Worm (Caenorhabditis elegans) whole organism, late embryonic: ENCODE data around the gene srlf-12.
A peak's percentile ranks its signal among the peaks of the same experiment; 100 is the strongest.

Source experiments
- F13H6.1 ChIP-seq: sonication (generic microtip); optimal IDR thresholded peaks from 2 replicates; lab custom pipeline; 2016; ENCODE audit warnings: missing genetic modification characterization, missing compliant biosample characterization
- K09A11.1 ChIP-seq: sonication (generic microtip); optimal IDR thresholded peaks from 2 replicates; lab custom pipeline; 2017; ENCODE audit warnings: antibody characterized with exemption, mild to moderate bottlenecking, missing genetic modification characterization, missing compliant biosample characterization; ENCODE audit not compliant: insufficient read depth
- Y22D7AL.16 ChIP-seq: sonication (generic microtip); optimal IDR thresholded peaks from 2 replicates; lab custom pipeline; 2016; ENCODE audit warnings: missing genetic modification characterization, missing compliant biosample characterization
- ahr-1 ChIP-seq: sonication (generic microtip); optimal IDR thresholded peaks from 2 replicates; lab custom pipeline; 2016; ENCODE audit warnings: missing genetic modification characterization, missing compliant biosample characterization
- ceh-14 ChIP-seq: sonication (generic microtip); optimal IDR thresholded peaks from 2 replicates; lab custom pipeline; 2016; ENCODE audit warnings: missing genotype, missing genetic modification characterization, missing compliant biosample characterization
- ceh-19 ChIP-seq: fragments of 200-800 bp; sonication (Bioruptor generic); optimal IDR thresholded peaks from 2 replicates; lab custom pipeline; 2018; ENCODE audit warnings: mild to moderate bottlenecking, missing genetic modification characterization, missing compliant biosample characterization
- ceh-22 ChIP-seq: sonication (generic microtip); optimal IDR thresholded peaks from 2 replicates; lab custom pipeline; 2017; ENCODE audit warnings: missing biosample characterization, missing genetic modification characterization
- ceh-30 ChIP-seq: fragments of 150-350 bp; optimal IDR thresholded peaks from 2 replicates; lab custom pipeline; 2014; ENCODE audit warnings: missing biosample characterization, missing genetic modification characterization
- ceh-31 ChIP-seq: sonication (generic microtip); optimal IDR thresholded peaks from 2 replicates; lab custom pipeline; 2016; ENCODE audit warnings: missing genetic modification characterization, missing compliant biosample characterization
- ceh-34 ChIP-seq: sonication (generic microtip); optimal IDR thresholded peaks from 2 replicates; lab custom pipeline; 2016; ENCODE audit warnings: mild to moderate bottlenecking, missing genetic modification characterization, missing compliant biosample characterization
- ceh-45 ChIP-seq: fragments of 200-800 bp; sonication (Bioruptor generic); IDR thresholded peaks from 2 replicates; pipeline ENCODE4 v1.3.6; 2022; ENCODE audit warnings: missing genetic modification reagents, missing genetic modification characterization, missing compliant biosample characterization
- ceh-48 ChIP-seq: sonication (generic microtip); optimal IDR thresholded peaks from 2 replicates; lab custom pipeline; 2016; ENCODE audit warnings: missing genetic modification characterization, inconsistent platforms, missing compliant biosample characterization
- ceh-9 ChIP-seq: sonication (generic microtip); optimal IDR thresholded peaks from 2 replicates; lab custom pipeline; 2016; ENCODE audit warnings: mild to moderate bottlenecking, missing genetic modification characterization, inconsistent platforms, missing compliant biosample characterization
- che-1 ChIP-seq: sonication (generic microtip); optimal IDR thresholded peaks from 2 replicates; lab custom pipeline; 2016; ENCODE audit warnings: mild to moderate bottlenecking, missing genetic modification characterization, missing compliant biosample characterization
- dve-1 ChIP-seq: sonication (generic microtip); optimal IDR thresholded peaks from 2 replicates; lab custom pipeline; 2017; ENCODE audit warnings: antibody characterized with exemption, mild to moderate bottlenecking, missing genetic modification characterization, missing compliant biosample characterization
- ets-4 ChIP-seq: sonication (generic microtip); optimal IDR thresholded peaks from 2 replicates; lab custom pipeline; 2016; ENCODE audit warnings: missing genetic modification characterization, missing compliant biosample characterization
- eyg-1 ChIP-seq: sonication (generic microtip); optimal IDR thresholded peaks from 2 replicates; lab custom pipeline; 2016; ENCODE audit warnings: missing genotype, missing genetic modification characterization, missing compliant biosample characterization
- fax-1 ChIP-seq: sonication (generic microtip); optimal IDR thresholded peaks from 2 replicates; lab custom pipeline; 2016; ENCODE audit warnings: missing genotype, missing genetic modification characterization, missing compliant biosample characterization
- fkh-10 ChIP-seq: fragments of 150-350 bp; optimal IDR thresholded peaks from 2 replicates; lab custom pipeline; 2014; ENCODE audit warnings: missing biosample characterization, missing genetic modification reagents, missing genetic modification characterization
- fkh-6 ChIP-seq: sonication (generic microtip); optimal IDR thresholded peaks from 2 replicates; lab custom pipeline; 2016; ENCODE audit warnings: missing genetic modification characterization, missing compliant biosample characterization
- hlh-13 ChIP-seq: fragments of 200-800 bp; sonication (Bioruptor generic); optimal IDR thresholded peaks from 2 replicates; lab custom pipeline; 2018; ENCODE audit warnings: mild to moderate bottlenecking, missing genetic modification characterization, missing compliant biosample characterization
- hlh-30 ChIP-seq: sonication (generic microtip); optimal IDR thresholded peaks from 2 replicates; lab custom pipeline; 2017; ENCODE audit warnings: antibody characterized with exemption, missing genetic modification characterization, missing compliant biosample characterization; ENCODE audit not compliant: insufficient read depth
- hlh-6 ChIP-seq: sonication (generic microtip); optimal IDR thresholded peaks from 2 replicates; lab custom pipeline; 2016; ENCODE audit warnings: missing genotype, missing genetic modification characterization, missing compliant biosample characterization
- lin-11 ChIP-seq: fragments of 200-800 bp; sonication (Bioruptor generic); optimal IDR thresholded peaks from 2 replicates; lab custom pipeline; 2018; ENCODE audit warnings: mild to moderate bottlenecking, missing genetic modification characterization, missing compliant biosample characterization
- madf-2 ChIP-seq: sonication (generic microtip); optimal IDR thresholded peaks from 2 replicates; lab custom pipeline; 2017; ENCODE audit warnings: missing genetic modification characterization, missing compliant biosample characterization
- mec-3 ChIP-seq: sonication (generic microtip); optimal IDR thresholded peaks from 2 replicates; lab custom pipeline; 2016; ENCODE audit warnings: borderline replicate concordance, missing genetic modification characterization, missing compliant biosample characterization
- nfya-1 ChIP-seq: sonication (generic microtip); optimal IDR thresholded peaks from 2 replicates; lab custom pipeline; 2017; ENCODE audit warnings: missing genetic modification characterization, mild to moderate bottlenecking, missing compliant biosample characterization, antibody characterized with exemption, moderate library complexity
- nhr-11 ChIP-seq: fragments of 150-350 bp; optimal IDR thresholded peaks from 2 replicates; lab custom pipeline; 2014; ENCODE audit warnings: missing biosample characterization, missing genetic modification characterization
- npax-4 ChIP-seq: sonication (generic microtip); optimal IDR thresholded peaks from 2 replicates; lab custom pipeline; 2016; ENCODE audit warnings: missing genetic modification characterization, missing compliant biosample characterization
- pag-3 ChIP-seq: sonication (generic microtip); optimal IDR thresholded peaks from 2 replicates; lab custom pipeline; 2016; ENCODE audit warnings: missing compliant biosample characterization, missing genetic modification characterization, borderline replicate concordance
- pax-1 ChIP-seq: fragments of 150-350 bp; optimal IDR thresholded peaks from 2 replicates; lab custom pipeline; 2014; ENCODE audit warnings: missing biosample characterization, missing genetic modification characterization
- pha-2 ChIP-seq: sonication (generic microtip); optimal IDR thresholded peaks from 2 replicates; lab custom pipeline; 2017; ENCODE audit warnings: mild to moderate bottlenecking, missing genetic modification characterization, missing compliant biosample characterization
- pqm-1 ChIP-seq: sonication (generic microtip); optimal IDR thresholded peaks from 2 replicates; lab custom pipeline; 2016; ENCODE audit warnings: missing genetic modification characterization, missing compliant biosample characterization
- ref-2 ChIP-seq: sonication (generic microtip); optimal IDR thresholded peaks from 2 replicates; lab custom pipeline; 2016; ENCODE audit warnings: missing genetic modification characterization, missing compliant biosample characterization
- sox-2 ChIP-seq: fragments of 200-800 bp; sonication (Bioruptor generic); IDR thresholded peaks from 2 replicates; pipeline ENCODE4 v1.3.6; 2022; ENCODE audit warnings: missing genetic modification reagents, missing genetic modification characterization, missing compliant biosample characterization
- sox-4 ChIP-seq: sonication (generic microtip); optimal IDR thresholded peaks from 2 replicates; lab custom pipeline; 2017; ENCODE audit warnings: mild to moderate bottlenecking, missing genetic modification characterization, inconsistent platforms, missing compliant biosample characterization
- tbx-7 ChIP-seq: sonication (generic microtip); optimal IDR thresholded peaks from 2 replicates; lab custom pipeline; 2016; ENCODE audit warnings: missing genotype, missing genetic modification characterization, missing compliant biosample characterization
- ttx-3 ChIP-seq: sonication (generic microtip); optimal IDR thresholded peaks from 2 replicates; lab custom pipeline; 2016; ENCODE audit warnings: missing genetic modification reagents, missing genetic modification characterization, missing compliant biosample characterization
- unc-3 ChIP-seq, 2 experiments: fragments of 200-800 bp in 1 of 2; sonication (Bioruptor generic) in 1 of 2; sonication (generic microtip) in 1 of 2; conservative IDR thresholded peaks in 1 of 2; optimal IDR thresholded peaks in 1 of 2; 2 replicates each; pipeline versions ENCODE4 v1.3.6 to Lab custom; 2016 to 2022; ENCODE audit warnings: missing compliant biosample characterization in 2 of 2, missing genetic modification characterization in 2 of 2, missing genetic modification reagents in 1 of 2
- unc-42 ChIP-seq: sonication (generic microtip); optimal IDR thresholded peaks from 2 replicates; lab custom pipeline; 2016; ENCODE audit warnings: missing genotype, missing genetic modification characterization, missing compliant biosample characterization
- unc-55 ChIP-seq: sonication (generic microtip); optimal IDR thresholded peaks from 2 replicates; lab custom pipeline; 2017; ENCODE audit warnings: missing biosample characterization, missing genetic modification reagents, missing genetic modification characterization
- unc-86 ChIP-seq: sonication (generic microtip); optimal IDR thresholded peaks from 2 replicates; lab custom pipeline; 2016; ENCODE audit warnings: missing genetic modification characterization, missing compliant biosample characterization
- zip-5 ChIP-seq: sonication (generic microtip); optimal IDR thresholded peaks from 2 replicates; lab custom pipeline; 2016; ENCODE audit warnings: missing genetic modification characterization, missing compliant biosample characterization

srlf-12 gene

ce11 chrIV:10869642-10870041 lies 22.3 kb downstream of the srlf-12 start:
- no peak for TF ChIP-seq ttx-3 (tag; lab: Kevin White, UChicago)
- no peak for TF ChIP-seq mec-3 (tag; lab: Kevin White, UChicago)
- peak; percentile 79 for TF ChIP-seq ceh-34 (tag; lab: Kevin White, UChicago)
- no peak for TF ChIP-seq ets-4
- no peak for TF ChIP-seq zip-5 (tag; lab: Kevin White, UChicago)
- no peak for TF ChIP-seq ceh-19 (GFP tag; lab: Kevin White, UChicago)
- TF ChIP-seq fkh-10 (GFP tag; lab: Kevin White, UChicago) = no peak
- no peak for TF ChIP-seq npax-4 (tag; lab: Kevin White, UChicago)
- no peak for TF ChIP-seq hlh-30 (tag; lab: Kevin White, UChicago)
- TF ChIP-seq ceh-9 (tag; lab: Kevin White, UChicago) = no peak
- TF ChIP-seq che-1 (tag; lab: Kevin White, UChicago) = no peak
- no peak for TF ChIP-seq ref-2 (tag; lab: Kevin White, UChicago)
- no peak for TF ChIP-seq sox-4 (tag; lab: Kevin White, UChicago)
- TF ChIP-seq K09A11.1 (tag; lab: Kevin White, UChicago) = no peak
- no peak for TF ChIP-seq nfya-1 (tag; lab: Kevin White, UChicago)
- no peak for TF ChIP-seq nhr-11 (tag; lab: Kevin White, UChicago)
- TF ChIP-seq pha-2 (tag; lab: Kevin White, UChicago) = peak; percentile 5

- TF ChIP-seq hlh-6 (tag; lab: Kevin White, UChicago) = peak; percentile 65
- peak; percentile 61 for TF ChIP-seq unc-42
- no peak for TF ChIP-seq lin-11
- peak; percentile 38 for TF ChIP-seq pag-3
- peak; percentile 40 for TF ChIP-seq fax-1
- no peak for TF ChIP-seq F13H6.1 (tag; lab: Kevin White, UChicago)
- TF ChIP-seq ceh-48 (tag; lab: Kevin White, UChicago) = no peak
- no peak for TF ChIP-seq unc-55 (GFP tag; lab: Kevin White, UChicago)
- TF ChIP-seq eyg-1 (tag; lab: Kevin White, UChicago) = no peak
- no peak for TF ChIP-seq pqm-1 (tag; lab: Kevin White, UChicago)
- peak; percentile 23 for TF ChIP-seq ceh-14
- TF ChIP-seq ttx-3 (tag; lab: Kevin White, UChicago) = no peak
- TF ChIP-seq ahr-1 = no peak
- TF ChIP-seq ceh-31 = peak; percentile 55
- no peak for TF ChIP-seq mec-3 (tag; lab: Kevin White, UChicago)
- TF ChIP-seq pha-2 (tag; lab: Kevin White, UChicago) = no peak
Observed at ce11 chrIV:10868629-10869251, 23.2 kb downstream of the srlf-12 start, which contains the start of gene F13E9.11. TSS of gene F13E9.11 (minus strand) at chrIV:10869135.

- TF ChIP-seq zip-5 (tag; lab: Kevin White, UChicago) = no peak
- TF ChIP-seq Y22D7AL.16 (tag; lab: Kevin White, UChicago) = no peak
- no peak for TF ChIP-seq ttx-3 (tag; lab: Kevin White, UChicago)
- TF ChIP-seq pag-3 = no peak
- peak; percentile 37 for TF ChIP-seq ref-2 (tag; lab: Kevin White, UChicago)
- no peak for TF ChIP-seq mec-3 (tag; lab: Kevin White, UChicago)
- no peak for TF ChIP-seq pha-2 (tag; lab: Kevin White, UChicago)
- no peak for TF ChIP-seq ceh-22 (tag; lab: Kevin White, UChicago)
- TF ChIP-seq ets-4 = no peak
- TF ChIP-seq dve-1 (tag; lab: Kevin White, UChicago) = no peak
- TF ChIP-seq ceh-34 (tag; lab: Kevin White, UChicago) = no peak
- TF ChIP-seq fkh-10 (GFP tag; lab: Kevin White, UChicago) = no peak
- TF ChIP-seq unc-86 (tag; lab: Kevin White, UChicago) = no peak
- no peak for TF ChIP-seq ceh-30 (tag; lab: Kevin White, UChicago)
- TF ChIP-seq ceh-45 (GFP tag; lab: Robert Waterston, UW) = peak; percentile 10; the same call in 1 of the 2 replicates
- TF ChIP-seq hlh-13 (GFP tag; lab: Kevin White, UChicago) = no peak
- no peak for TF ChIP-seq pqm-1 (tag; lab: Kevin White, UChicago)
- peak; percentile 62 for TF ChIP-seq ceh-31
- TF ChIP-seq tbx-7 = no peak
- no peak for TF ChIP-seq madf-2
- TF ChIP-seq lin-11 = no peak
- no peak for TF ChIP-seq hlh-30 (tag; lab: Kevin White, UChicago)
- no peak for TF ChIP-seq fkh-6 (tag; lab: Kevin White, UChicago)
- no peak for TF ChIP-seq fax-1
- no peak for TF ChIP-seq pax-1
- peak; percentile 52 for TF ChIP-seq sox-2 (GFP tag; lab: Robert Waterston, UW)
- TF ChIP-seq unc-3 (GFP tag; conservative IDR thresholded peaks at IDR 0.05; lab: Robert Waterston, UW) = no peak
- no peak for TF ChIP-seq unc-3 (tag; optimal IDR thresholded peaks at IDR 0.05; lab: Kevin White, UChicago)
Observed at ce11 chrIV:10867370-10868146, 24.3 kb downstream of the srlf-12 start.
